Worm (Caenorhabditis elegans): ENCODE results near the gene oac-58.

oac-58 gene

ce11 chrIV:12302885-12303284, 8.6 kb downstream of the oac-58 start:
- TF ChIP-seq Y22D7AL.16 (tag; optimal IDR thresholded peaks at IDR 0.05) (no peak), pqm-1 (tag; optimal IDR thresholded peaks at IDR 0.05) (no peak), C08G9.2 (tag; optimal IDR thresholded peaks at IDR 0.05) (no peak), eyg-1 (tag; optimal IDR thresholded peaks at IDR 0.05) (no peak), ceh-30 (tag; optimal IDR thresholded peaks at IDR 0.05) (no peak), ceh-6 (GFP tag; optimal IDR thresholded peaks at IDR 0.05) (no peak), fkh-6 (tag; optimal IDR thresholded peaks at IDR 0.05) (no peak), rnt-1 (tag; optimal IDR thresholded peaks at IDR 0.05) (no peak), ceh-31 (tag; optimal IDR thresholded peaks at IDR 0.05) (no peak), syd-9 (tag; optimal IDR thresholded peaks at IDR 0.05) (no peak), pha-4 (tag; optimal IDR thresholded peaks at IDR 0.05) (no peak), nhr-11 (tag; optimal IDR thresholded peaks at IDR 0.05) (no peak), K09A11.1 (tag; optimal IDR thresholded peaks at IDR 0.05; ENCODE audit: insufficient read depth) (no peak), ama-1 (optimal IDR thresholded peaks at IDR 0.05) (no peak), odd-2 (tag; optimal IDR thresholded peaks at IDR 0.05) (no peak), sox-2 (GFP tag; IDR thresholded peaks at IDR 0.05) (no peak), unc-42 (tag; optimal IDR thresholded peaks at IDR 0.05) (no peak), elt-2 (tag; optimal IDR thresholded peaks at IDR 0.05) (no peak), ttx-3 (tag; optimal IDR thresholded peaks at IDR 0.05) (no peak), pag-3 (tag; optimal IDR thresholded peaks at IDR 0.05; ENCODE audit: borderline replicate concordance) (no peak)

- no peak for TF ChIP-seq unc-55 (GFP tag; optimal IDR thresholded peaks at IDR 0.05)
- no peak for TF ChIP-seq unc-86 (tag; optimal IDR thresholded peaks at IDR 0.05)
- TF ChIP-seq pax-1 (tag; optimal IDR thresholded peaks at IDR 0.05), result no peak
- TF ChIP-seq pha-4 (tag; optimal IDR thresholded peaks at IDR 0.05), result no peak
- no peak for TF ChIP-seq fkh-6 (tag; optimal IDR thresholded peaks at IDR 0.05)
- no peak for TF ChIP-seq npax-4 (tag; optimal IDR thresholded peaks at IDR 0.05)
- no peak for TF ChIP-seq syd-9 (tag; optimal IDR thresholded peaks at IDR 0.05)
These were observed 10.3 kb downstream of the oac-58 start, which contains the start of gene oac-59 for ce11 chrIV:12301161-12301560. Gene oac-59, minus strand, starts transcription at chrIV:12301261.

DNA sequence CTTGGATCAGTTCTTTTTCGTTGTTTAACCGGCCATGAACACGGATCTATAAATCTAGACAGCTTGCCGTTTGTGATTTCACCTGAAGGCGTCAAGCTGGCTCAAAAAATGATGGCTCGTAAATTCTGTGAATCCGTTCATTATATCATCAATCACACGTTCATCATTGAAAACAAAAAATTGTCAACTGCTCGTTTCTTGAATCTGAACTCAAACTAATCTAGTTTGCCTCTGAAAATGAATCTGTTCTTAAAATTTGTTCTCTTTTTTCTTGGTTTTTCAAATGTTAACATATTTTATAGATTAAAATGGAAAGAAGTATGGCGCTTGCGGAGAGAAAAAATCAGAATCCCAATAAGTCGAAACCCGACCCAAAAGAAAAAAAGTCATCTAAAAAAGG, 20.8 kb downstream of the oac-58 start, which contains the start of gene C42C1.8:
Gene C42C1.8 (plus strand): TSS at position 301 of the 400 bp plus-strand sequence.
- TF ChIP-seq F13H6.1 (tag; optimal IDR thresholded peaks at IDR 0.05) (no peak), ceh-34 (tag; optimal IDR thresholded peaks at IDR 0.05) (no peak), syd-9 (tag; optimal IDR thresholded peaks at IDR 0.05) (no peak), hlh-13 (GFP tag; optimal IDR thresholded peaks at IDR 0.05) (no peak), elt-2 (tag; optimal IDR thresholded peaks at IDR 0.05) (no peak), K02D7.2 (tag; optimal IDR thresholded peaks at IDR 0.05) (no peak), elt-4 (tag; optimal IDR thresholded peaks at IDR 0.05) (no peak), ceh-18 (tag; optimal IDR thresholded peaks at IDR 0.05) (no peak), nfya-1 (tag; optimal IDR thresholded peaks at IDR 0.05) (no peak), pat-9 (tag; optimal IDR thresholded peaks at IDR 0.05) (no peak)

- no peak for TF ChIP-seq npax-4 (tag; optimal IDR thresholded peaks at IDR 0.05)
- TF ChIP-seq pax-1 (tag; optimal IDR thresholded peaks at IDR 0.05), result no peak
- no peak for TF ChIP-seq elt-4 (tag; optimal IDR thresholded peaks at IDR 0.05)
- TF ChIP-seq odd-2 (tag; optimal IDR thresholded peaks at IDR 0.05), result no peak
- TF ChIP-seq unc-42 (tag; optimal IDR thresholded peaks at IDR 0.05), result no peak
- no peak for TF ChIP-seq ceh-14 (tag; optimal IDR thresholded peaks at IDR 0.05)
- no peak for TF ChIP-seq ref-2 (tag; optimal IDR thresholded peaks at IDR 0.05)
- no peak for TF ChIP-seq ceh-18 (tag; optimal IDR thresholded peaks at IDR 0.05)
- TF ChIP-seq elt-2 (tag; optimal IDR thresholded peaks at IDR 0.05), result no peak
- no peak for TF ChIP-seq ceh-22 (tag; optimal IDR thresholded peaks at IDR 0.05)
- TF ChIP-seq Y22D7AL.16 (tag; optimal IDR thresholded peaks at IDR 0.05), result no peak
- TF ChIP-seq hlh-15 (tag; optimal IDR thresholded peaks at IDR 0.05), result no peak
- TF ChIP-seq ttx-3 (tag; optimal IDR thresholded peaks at IDR 0.05), result no peak
- TF ChIP-seq C08G9.2 (tag; optimal IDR thresholded peaks at IDR 0.05), result no peak
- no peak for TF ChIP-seq pha-2 (tag; optimal IDR thresholded peaks at IDR 0.05)
- no peak for TF ChIP-seq pat-9 (tag; optimal IDR thresholded peaks at IDR 0.05)
- TF ChIP-seq ceh-19 (GFP tag; optimal IDR thresholded peaks at IDR 0.05), result no peak
- TF ChIP-seq tbx-2 (tag; optimal IDR thresholded peaks at IDR 0.05), result no peak
These were observed 22.3 kb downstream of the oac-58 start, which contains the start of gene C42C1.9 for ce11 chrIV:12289149-12289548. Gene C42C1.9, plus strand, starts transcription at chrIV:12289449.
